Worm (Caenorhabditis elegans) whole organism, L1 larva: ENCODE results near the gene agr-1.

Experiments
- efl-1 ChIP-seq, 4 experiments: fragments of 150-350 bp; optimal IDR thresholded peaks in 3 of 4; peaks in 1 of 4; 1 replicate in 1 of 4; 2 replicates in 3 of 4; lab custom pipeline; 2014; ENCODE audit warnings: missing biosample characterization in 2 of 4, missing genetic modification characterization in 2 of 4, missing genetic modification reagents in 2 of 4
- jun-1 ChIP-seq: fragments of 150-350 bp; optimal IDR thresholded peaks from 2 replicates; lab custom pipeline; 2014; ENCODE audit warnings: missing biosample characterization, missing genetic modification reagents, missing genetic modification characterization
- mdl-1 ChIP-seq, 2 experiments: fragments of 150-350 bp; optimal IDR thresholded peaks; 2 replicates each; lab custom pipeline; 2014 to 2017; ENCODE audit warnings: missing biosample characterization in 2 of 2, missing genetic modification characterization in 2 of 2, inconsistent platforms in 1 of 2
- nhr-11 ChIP-seq: fragments of 150-350 bp; optimal IDR thresholded peaks from 2 replicates; lab custom pipeline; 2014; ENCODE audit warnings: missing biosample characterization, missing genetic modification characterization
- ztf-4 ChIP-seq: fragments of 150-350 bp; optimal IDR thresholded peaks from 2 replicates; lab custom pipeline; 2014; ENCODE audit warnings: missing biosample characterization, missing genetic modification characterization

- TF ChIP-seq mdl-1 (tag; optimal IDR thresholded peaks at IDR 0.05; lab: Kevin White, UChicago) (no peak), efl-1 (optimal IDR thresholded peaks at IDR 0.05; lab: Kevin White, UChicago) (no peak), efl-1 (GFP tag; optimal IDR thresholded peaks at IDR 0.05 in 1 of 2; lab: Kevin White, UChicago) (no peak), jun-1 (tag; lab: Kevin White, UChicago) (no peak), nhr-11 (no peak), ztf-4 (tag; lab: Kevin White, UChicago) (no peak)
Observed at ce11 chrII:6752027-6752426, 22.9 kb downstream of the agr-1 start, which contains the start of gene F41G3.19.
